Fruit fly (Drosophila melanogaster) whole organism, wandering third instar larva: ENCODE results near the gene Fer3.
A peak's percentile ranks its signal among the peaks of the same experiment; 100 is the strongest.

Experiments used
- Abd-B ChIP-seq: fragments of >200 bp; optimal IDR thresholded peaks from 2 replicates; lab custom pipeline; 2017; ENCODE audit warnings: missing biosample characterization, missing genetic modification characterization
- CG32264 ChIP-seq: fragments of 200-800 bp; sonication (Bioruptor generic); optimal IDR thresholded peaks from 2 replicates; lab custom pipeline; 2016; ENCODE audit warnings: missing biosample characterization, missing genetic modification characterization
- CG9705 ChIP-seq: fragments of 200-800 bp; sonication (Bioruptor generic); optimal IDR thresholded peaks from 2 replicates; lab custom pipeline; 2018; ENCODE audit warnings: missing biosample characterization, mild to moderate bottlenecking, missing genetic modification characterization
- CrebA ChIP-seq: fragments of 200-800 bp; sonication (Bioruptor generic); optimal IDR thresholded peaks from 2 replicates; lab custom pipeline; 2016; ENCODE audit warnings: missing biosample characterization, mild to moderate bottlenecking, missing genetic modification characterization, borderline replicate concordance
- Dfd ChIP-seq: fragments of >200 bp; optimal IDR thresholded peaks from 2 replicates; lab custom pipeline; 2017; ENCODE audit warnings: missing biosample characterization, missing genetic modification characterization
- GATAd ChIP-seq: sonication (Bioruptor generic); optimal IDR thresholded peaks from 2 replicates; lab custom pipeline; 2016; ENCODE audit warnings: missing biosample characterization, missing genetic modification characterization
- Hr83 ChIP-seq: fragments of 200-300 bp; sonication (Bioruptor generic); optimal IDR thresholded peaks from 2 replicates; lab custom pipeline; 2016; ENCODE audit warnings: missing biosample characterization, mild to moderate bottlenecking, missing genetic modification characterization, moderate library complexity; ENCODE audit not compliant: poor library complexity, severe bottlenecking
- Myc ChIP-seq: fragments of >200 bp; optimal IDR thresholded peaks from 2 replicates; lab custom pipeline; 2017
- N ChIP-seq: fragments of >200 bp; optimal IDR thresholded peaks from 2 replicates; lab custom pipeline; 2018; ENCODE audit warnings: missing biosample characterization, missing external identifiers, missing genetic modification characterization
- Rel ChIP-seq, 2 experiments: fragments of 200-800 bp; sonication (Bioruptor generic) in 1 of 2; optimal IDR thresholded peaks; 2 replicates in 1 of 2; 3 replicates in 1 of 2; lab custom pipeline; 2016 to 2019; ENCODE audit warnings: mild to moderate bottlenecking in 2 of 2, missing biosample characterization in 2 of 2, missing genetic modification characterization in 2 of 2, moderate library complexity in 1 of 2
- Vsx2 ChIP-seq: fragments of 200-300, 225-300 bp; sonication (Bioruptor generic); optimal IDR thresholded peaks from 2 replicates; lab custom pipeline; 2018; ENCODE audit warnings: missing biosample characterization, missing genetic modification characterization; ENCODE audit not compliant: partially characterized antibody
- br ChIP-seq: fragments of 200-800 bp; sonication (Bioruptor generic); optimal IDR thresholded peaks from 2 replicates; lab custom pipeline; 2016; ENCODE audit warnings: missing biosample characterization, missing genetic modification characterization
- dl ChIP-seq, 2 experiments: fragments of 175-275, 200-275 bp in 1 of 2; fragments of 200-275 bp in 1 of 2; sonication (Bioruptor generic); optimal IDR thresholded peaks; lab custom pipeline; 2018; ENCODE audit warnings: mild to moderate bottlenecking in 2 of 2, missing biosample characterization in 2 of 2, missing genetic modification characterization in 2 of 2, moderate library complexity in 2 of 2; ENCODE audit not compliant: partially characterized antibody in 2 of 2, insufficient read depth in 1 of 2
- dmrt93B ChIP-seq: fragments of 200-800 bp; sonication (Bioruptor generic); optimal IDR thresholded peaks from 2 replicates; lab custom pipeline; 2018; ENCODE audit warnings: missing biosample characterization, mild to moderate bottlenecking, missing genetic modification characterization
- dsf ChIP-seq: sonication (Bioruptor generic); optimal IDR thresholded peaks from 2 replicates; lab custom pipeline; 2016; ENCODE audit warnings: missing biosample characterization, missing genetic modification characterization, borderline replicate concordance
- ey ChIP-seq: fragments of 200-800 bp; sonication (Bioruptor generic); optimal IDR thresholded peaks from 2 replicates; lab custom pipeline; 2016; ENCODE audit warnings: missing biosample characterization, missing genetic modification characterization
- foxo ChIP-seq, 2 experiments: fragments of 200-800 bp; sonication (Bioruptor generic); optimal IDR thresholded peaks; 2 replicates in 1 of 2; 3 replicates in 1 of 2; lab custom pipeline; 2016 to 2017; ENCODE audit warnings: missing biosample characterization in 2 of 2, missing genetic modification characterization in 2 of 2
- fru ChIP-seq: fragments of 200-800 bp; sonication (Bioruptor generic); optimal IDR thresholded peaks from 3 replicates; lab custom pipeline; 2016; ENCODE audit warnings: missing biosample characterization, mild to moderate bottlenecking, missing genetic modification characterization
- h ChIP-seq: fragments of 200-800 bp; sonication (Bioruptor generic); optimal IDR thresholded peaks from 3 replicates; lab custom pipeline; 2016; ENCODE audit warnings: missing biosample characterization, mild to moderate bottlenecking, missing genetic modification characterization
- pan ChIP-seq: fragments of >200 bp; optimal IDR thresholded peaks from 2 replicates; lab custom pipeline; 2017
- psq ChIP-seq: fragments of 200-800 bp; sonication (Bioruptor generic); optimal IDR thresholded peaks from 3 replicates; lab custom pipeline; 2017; ENCODE audit warnings: missing biosample characterization, mild to moderate bottlenecking, missing genetic modification characterization, moderate library complexity
- rgr ChIP-seq: fragments of 200-800 bp; sonication (Bioruptor generic); optimal IDR thresholded peaks from 3 replicates; lab custom pipeline; 2016; ENCODE audit warnings: missing biosample characterization, mild to moderate bottlenecking, missing genetic modification characterization
- sv ChIP-seq: fragments of 200-800 bp; sonication (Bioruptor generic); optimal IDR thresholded peaks from 3 replicates; lab custom pipeline; 2016; ENCODE audit warnings: missing biosample characterization, missing genetic modification characterization
- tai ChIP-seq: sonication (Bioruptor generic); optimal IDR thresholded peaks from 2 replicates; lab custom pipeline; 2016; ENCODE audit warnings: missing biosample characterization, missing genetic modification characterization
- usp ChIP-seq: fragments of >200 bp; optimal IDR thresholded peaks from 2 replicates; lab custom pipeline; 2017; ENCODE audit warnings: missing biosample characterization, missing genetic modification characterization
- woc ChIP-seq: sonication (Bioruptor generic); optimal IDR thresholded peaks from 2 replicates; lab custom pipeline; 2016; ENCODE audit warnings: missing biosample characterization, mild to moderate bottlenecking, missing genetic modification characterization

Gene Fer3

dm6 chr3R:11703730-11704129 is 9.6 kb upstream of the Fer3 start, which contains the start of gene I-t:
Gene I-t (plus strand): TSS chr3R:11704030.
- no peak for TF ChIP-seq CG32264 (GFP tag; lab: Kevin White, UChicago)
- no peak for TF ChIP-seq foxo (GFP tag; optimal IDR thresholded peaks at IDR 0.05; lab: Kevin White, UChicago)
- no peak for TF ChIP-seq Myc (lab: Kevin White, UChicago)
- no peak for TF ChIP-seq fru (GFP tag; lab: Kevin White, UChicago)
- no peak for TF ChIP-seq GATAd

DNA sequence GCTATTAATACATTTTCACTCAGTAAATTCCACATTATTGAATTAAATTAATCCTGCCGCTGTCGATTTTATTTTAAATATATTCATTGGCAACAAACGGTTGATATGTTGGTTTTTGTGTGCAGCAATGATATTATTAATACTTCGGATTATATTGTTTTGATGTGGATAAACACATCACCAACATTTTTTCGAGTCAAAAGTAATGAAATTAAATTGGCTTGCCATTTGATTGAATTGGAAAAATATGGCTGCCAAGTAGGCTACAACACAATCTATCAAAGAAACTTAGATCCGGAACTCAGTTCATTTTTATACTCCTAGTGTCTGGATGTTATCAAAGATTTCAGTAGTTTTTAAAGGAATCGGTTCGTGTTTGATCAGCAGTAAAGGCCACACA is 6.2 kb upstream of the Fer3 start, which contains the start of gene CG14718:
Gene CG14718, plus strand, starts transcription at position 301 of the 400 bp plus-strand sequence.
- no peak for TF ChIP-seq fru (GFP tag; lab: Kevin White, UChicago)

DNA sequence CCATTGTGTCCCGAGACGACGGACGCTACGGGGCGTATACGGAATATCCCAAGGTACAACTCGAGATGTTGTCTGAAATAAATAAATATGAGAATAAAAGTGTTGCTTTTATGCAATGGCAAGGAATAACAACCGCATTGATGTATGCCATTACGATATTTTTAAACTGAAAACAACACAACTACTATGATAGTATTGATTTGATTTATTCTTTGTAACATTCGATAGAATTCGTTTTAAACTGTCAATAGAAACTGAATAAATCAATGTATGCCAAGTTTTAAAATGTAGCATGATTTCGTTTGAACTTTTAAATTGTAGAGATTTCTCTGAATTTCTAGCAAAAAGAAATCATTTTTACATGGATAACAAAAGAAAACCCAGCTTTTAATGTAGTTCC is 2.1 kb upstream of the Fer3 start, which contains the start of gene CG14717:
Gene CG14717, plus strand, starts transcription at position 301 of the 400 bp plus-strand sequence.
- TF ChIP-seq N (GFP tag; lab: Kevin White, UChicago) (no peak), Abd-B (GFP tag; lab: Kevin White, UChicago) (no peak), Vsx2 (GFP tag; lab: Kevin White, UChicago) (no peak), dl (GFP tag; optimal IDR thresholded peaks at IDR 0.05; lab: Kevin White, UChicago; ENCODE audit: insufficient read depth in 1 of 2, partially characterized antibody in 2 of 2) (no peak), tai (no peak), psq (GFP tag; lab: Kevin White, UChicago) (no peak), usp (GFP tag; lab: Kevin White, UChicago) (no peak), CrebA (GFP tag; lab: Kevin White, UChicago) (no peak), br (no peak), sv (GFP tag; lab: Kevin White, UChicago) (no peak), rgr (GFP tag; lab: Kevin White, UChicago) (no peak)
- TF ChIP-seq, all 38 proteins: peak for 0

dm6 chr3R:11692504-11692903 is 1.6 kb downstream of the Fer3 start:
- TF ChIP-seq woc (GFP tag; lab: Kevin White, UChicago) (no peak), Abd-B (GFP tag; lab: Kevin White, UChicago) (no peak), CG32264 (GFP tag; lab: Kevin White, UChicago) (no peak), foxo (GFP tag; optimal IDR thresholded peaks at IDR 0.05; lab: Kevin White, UChicago) (no peak), Hr83 (no peak), h (no peak), ey (GFP tag; lab: Kevin White, UChicago) (no peak), sv (GFP tag; lab: Kevin White, UChicago) (no peak), Dfd (no peak), CG9705 (no peak), br (no peak), GATAd (no peak), Vsx2 (GFP tag; lab: Kevin White, UChicago) (no peak), dsf (GFP tag; lab: Kevin White, UChicago) (no peak), dmrt93B (GFP tag; lab: Kevin White, UChicago) (no peak), Rel (GFP tag; optimal IDR thresholded peaks at IDR 0.05; lab: Kevin White, UChicago) (no peak), Rel (tag; optimal IDR thresholded peaks at IDR 0.05; lab: Kevin White, UChicago) (no peak), usp (GFP tag; lab: Kevin White, UChicago) (no peak), pan (lab: Kevin White, UChicago) (no peak), rgr (GFP tag; lab: Kevin White, UChicago) (no peak)

DNA sequence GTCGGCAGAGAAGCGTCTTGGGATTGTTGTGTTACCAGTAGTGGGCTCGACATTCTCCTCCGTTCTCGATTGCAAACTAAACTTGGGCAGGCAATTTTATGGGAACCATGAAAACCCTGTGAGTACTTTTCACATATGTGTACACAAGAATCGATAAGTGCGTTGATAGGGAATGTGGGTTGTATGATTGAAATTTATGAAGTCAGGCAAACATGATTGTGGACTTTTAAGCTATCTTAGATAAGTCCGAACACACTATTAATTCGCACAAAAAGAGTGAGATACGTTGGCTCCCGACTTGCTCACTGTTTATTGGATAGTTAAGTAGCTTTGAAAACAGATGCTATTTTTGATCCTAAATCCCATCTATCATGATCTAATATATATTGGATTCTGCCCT is 2.4 kb downstream of the Fer3 start, which contains the start of gene CG18765:
Gene CG18765, minus strand, starts transcription at position 53 of the 400 bp plus-strand sequence.
- no peak for TF ChIP-seq dl (GFP tag; optimal IDR thresholded peaks at IDR 0.05; lab: Kevin White, UChicago; ENCODE audit: insufficient read depth in 1 of 2, partially characterized antibody in 2 of 2)
- TF ChIP-seq psq (GFP tag; lab: Kevin White, UChicago) = no peak
- TF ChIP-seq Vsx2 (GFP tag; lab: Kevin White, UChicago) = no peak
- TF ChIP-seq usp (GFP tag; lab: Kevin White, UChicago) = no peak
- TF ChIP-seq, all 38 proteins: peak for 0

dm6 chr3R:11690857-11691471 is 3.1 kb downstream of the Fer3 start:
- TF ChIP-seq dmrt93B (GFP tag; lab: Kevin White, UChicago) = no peak
- TF ChIP-seq dl (GFP tag; optimal IDR thresholded peaks at IDR 0.05; lab: Kevin White, UChicago; ENCODE audit: insufficient read depth in 1 of 2, partially characterized antibody in 2 of 2) = peak in 1 of 2 experiments; percentile 5
